Fruit fly (Drosophila melanogaster) whole organism, embryonic: Measurements from ENCODE around the gene Osbp.
A peak's percentile ranks its signal among the peaks of the same experiment; 100 is the strongest.

Experiments used
- B-H2 ChIP-seq: fragments of 200-800 bp; sonication (Bioruptor generic); optimal IDR thresholded peaks from 2 replicates; lab custom pipeline; 2018; ENCODE audit warnings: missing biosample characterization, mild to moderate bottlenecking, missing genetic modification characterization
- Bgb ChIP-seq: fragments of 200-800 bp; sonication (Bioruptor generic); IDR thresholded peaks from 2 replicates; pipeline ENCODE4 v1.3.6; 2022; ENCODE audit warnings: missing biosample characterization, missing genetic modification characterization; ENCODE audit not compliant: partially characterized antibody
- C15 ChIP-seq: fragments of 200-800 bp; sonication (Bioruptor generic); IDR thresholded peaks from 3 replicates; pipeline ENCODE4 v1.3.6; 2022; ENCODE audit warnings: missing biosample characterization, missing genetic modification characterization
- CG10654 ChIP-seq: fragments of 200-800 bp; sonication (Bioruptor generic); optimal IDR thresholded peaks from 2 replicates; lab custom pipeline; 2016; ENCODE audit warnings: missing biosample characterization, missing genetic modification characterization
- CG13287 ChIP-seq: fragments of 200-800 bp; sonication (Bioruptor generic); IDR thresholded peaks from 2 replicates; pipeline ENCODE4 v1.3.6; 2022; ENCODE audit warnings: missing biosample characterization, missing genetic modification characterization; ENCODE audit not compliant: partially characterized antibody
- CG15514 ChIP-seq: fragments of 200-800 bp; sonication (Bioruptor generic); optimal IDR thresholded peaks from 3 replicates; lab custom pipeline; 2017; ENCODE audit warnings: missing biosample characterization, missing genetic modification characterization, mild to moderate bottlenecking, moderate library complexity, missing genetic modification reagents
- CG16813 ChIP-seq: fragments of 200-800 bp; sonication (Bioruptor generic); IDR thresholded peaks from 3 replicates; pipeline ENCODE4 v1.3.6; 2022; ENCODE audit warnings: missing biosample characterization, missing genetic modification characterization; ENCODE audit not compliant: partially characterized antibody
- CG17829 ChIP-seq: fragments of 200-800 bp; optimal IDR thresholded peaks from 2 replicates; lab custom pipeline; 2019; ENCODE audit warnings: missing biosample characterization, mild to moderate bottlenecking, missing genetic modification characterization, moderate library complexity
- CG2116 ChIP-seq: fragments of 200-800 bp; sonication (Bioruptor generic); optimal IDR thresholded peaks from 3 replicates; lab custom pipeline; 2018; ENCODE audit warnings: missing biosample characterization, mild to moderate bottlenecking, missing genetic modification characterization
- CG34376 ChIP-seq: fragments of 200-800 bp; sonication (Bioruptor generic); optimal IDR thresholded peaks from 2 replicates; lab custom pipeline; 2018; ENCODE audit warnings: missing biosample characterization, mild to moderate bottlenecking, missing genetic modification characterization
- CG42726 ChIP-seq: fragments of 200-800 bp; sonication (Bioruptor generic); IDR thresholded peaks from 2 replicates; pipeline ENCODE4 v1.3.6; 2022; ENCODE audit warnings: missing biosample characterization, missing genetic modification characterization; ENCODE audit not compliant: partially characterized antibody
- CG4617 ChIP-seq: fragments of 200-800 bp; sonication (Bioruptor generic); optimal IDR thresholded peaks from 3 replicates; lab custom pipeline; 2016; ENCODE audit warnings: missing biosample characterization, missing genetic modification characterization, borderline replicate concordance
- CG7963 ChIP-seq: fragments of 200-800 bp; sonication (Bioruptor generic); IDR thresholded peaks from 3 replicates; pipeline ENCODE4 v1.3.6; 2022; ENCODE audit warnings: missing biosample characterization, missing genetic modification characterization; ENCODE audit not compliant: partially characterized antibody
- CoRest ChIP-seq: fragments of 200-800 bp; sonication (Bioruptor generic); optimal IDR thresholded peaks from 3 replicates; lab custom pipeline; 2018; ENCODE audit warnings: missing biosample characterization, mild to moderate bottlenecking, missing genetic modification characterization, moderate library complexity
- Dll ChIP-seq: fragments of 200-800 bp; sonication (Bioruptor generic); IDR thresholded peaks from 4 replicates; pipeline ENCODE4 v1.3.6; 2022; ENCODE audit warnings: missing biosample characterization, missing genetic modification characterization; ENCODE audit not compliant: partially characterized antibody
- E2f2 ChIP-seq: fragments of 200-800 bp; sonication (Bioruptor generic); IDR thresholded peaks from 2 replicates; pipeline ENCODE4 v1.3.6; 2022; ENCODE audit warnings: missing biosample characterization, missing genetic modification characterization
- Ets97D ChIP-seq: fragments of 200-800 bp; sonication (Bioruptor generic); optimal IDR thresholded peaks from 3 replicates; lab custom pipeline; 2016; ENCODE audit warnings: missing biosample characterization, missing genetic modification characterization
- HHEX ChIP-seq: fragments of 200-800 bp; sonication (Bioruptor generic); optimal IDR thresholded peaks from 3 replicates; lab custom pipeline; 2017; ENCODE audit warnings: missing biosample characterization, mild to moderate bottlenecking, missing genetic modification characterization, missing genetic modification reagents
- HmgZ ChIP-seq: fragments of 200-800 bp; sonication (Bioruptor generic); optimal IDR thresholded peaks from 2 replicates; lab custom pipeline; 2018; ENCODE audit warnings: missing biosample characterization, mild to moderate bottlenecking, missing genetic modification characterization
- Hmx ChIP-seq: fragments of 200-800 bp; sonication (Bioruptor generic); optimal IDR thresholded peaks from 2 replicates; lab custom pipeline; 2016; ENCODE audit warnings: missing biosample characterization, missing genetic modification characterization
- MBD-R2 ChIP-seq: fragments of 200-800 bp; sonication (Bioruptor generic); IDR thresholded peaks from 2 replicates; pipeline ENCODE4 v1.3.6; 2022; ENCODE audit warnings: missing biosample characterization, missing genetic modification characterization
- Nf-YC ChIP-seq: fragments of 200-800 bp; optimal IDR thresholded peaks from 3 replicates; lab custom pipeline; 2019; ENCODE audit warnings: missing biosample characterization, mild to moderate bottlenecking, missing genetic modification characterization, moderate library complexity
- NfI ChIP-seq: fragments of 200-800 bp; sonication (Bioruptor generic); optimal IDR thresholded peaks from 3 replicates; lab custom pipeline; 2018; ENCODE audit warnings: missing biosample characterization, mild to moderate bottlenecking, missing genetic modification characterization, moderate library complexity
- Rfx ChIP-seq: fragments of 200-800 bp; sonication (Bioruptor generic); IDR thresholded peaks from 2 replicates; pipeline ENCODE4 v1.3.6; 2022; ENCODE audit warnings: missing biosample characterization, missing genetic modification characterization
- Scr ChIP-seq: fragments of 200-800 bp; sonication (Bioruptor generic); IDR thresholded peaks from 2 replicates; pipeline ENCODE4 v1.3.6; 2022; ENCODE audit warnings: missing biosample characterization, missing genetic modification characterization; ENCODE audit not compliant: partially characterized antibody
- Sry-δ ChIP-seq: fragments of 200-800 bp; sonication (Bioruptor generic); optimal IDR thresholded peaks from 2 replicates; lab custom pipeline; 2016; ENCODE audit warnings: missing biosample characterization, missing genetic modification characterization
- YL-1 ChIP-seq: fragments of 200-800 bp; sonication (Bioruptor generic); optimal IDR thresholded peaks from 3 replicates; lab custom pipeline; 2017; ENCODE audit warnings: missing biosample characterization, mild to moderate bottlenecking, missing genetic modification characterization
- amos ChIP-seq: fragments of 200-800 bp; sonication (Bioruptor generic); IDR thresholded peaks from 2 replicates; pipeline ENCODE4 v1.3.6; 2022; ENCODE audit warnings: missing biosample characterization, missing genetic modification characterization; ENCODE audit not compliant: partially characterized antibody
- ato ChIP-seq: fragments of 200-800 bp; sonication (Bioruptor generic); IDR thresholded peaks from 2 replicates; pipeline ENCODE4 v1.3.6; 2022; ENCODE audit warnings: missing biosample characterization, missing genetic modification characterization; ENCODE audit not compliant: partially characterized antibody
- bbx ChIP-seq: fragments of 200-800 bp; sonication (Bioruptor generic); IDR thresholded peaks from 2 replicates; pipeline ENCODE4 v1.3.6; 2022; ENCODE audit warnings: missing biosample characterization, missing genetic modification characterization; ENCODE audit not compliant: partially characterized antibody
- chinmo ChIP-seq: fragments of 200-800 bp; sonication (Bioruptor generic); IDR thresholded peaks from 4 replicates; pipeline ENCODE4 v1.3.6; 2022; ENCODE audit warnings: missing biosample characterization, missing genetic modification characterization; ENCODE audit not compliant: partially characterized antibody
- dan ChIP-seq: fragments of 200-800 bp; sonication (Bioruptor generic); IDR thresholded peaks from 2 replicates; pipeline ENCODE4 v1.3.6; 2022; ENCODE audit warnings: missing biosample characterization, missing genetic modification characterization
- dati ChIP-seq: fragments of 200-800 bp; sonication (Bioruptor generic); IDR thresholded peaks from 2 replicates; pipeline ENCODE4 v1.3.6; 2022; ENCODE audit warnings: missing biosample characterization, missing genetic modification characterization
- ems ChIP-seq: fragments of 200-800 bp; sonication (Bioruptor generic); optimal IDR thresholded peaks from 3 replicates; lab custom pipeline; 2016; ENCODE audit warnings: missing biosample characterization, missing genetic modification characterization
- knrl ChIP-seq: fragments of 200-800 bp; sonication (Bioruptor generic); IDR thresholded peaks from 3 replicates; pipeline ENCODE4 v1.3.6; 2022; ENCODE audit warnings: missing biosample characterization, missing genetic modification characterization; ENCODE audit not compliant: partially characterized antibody
- nerfin-1 ChIP-seq: fragments of 200-800 bp; sonication (Bioruptor generic); optimal IDR thresholded peaks from 3 replicates; lab custom pipeline; 2019; ENCODE audit warnings: missing biosample characterization, mild to moderate bottlenecking, missing genetic modification characterization, moderate library complexity
- onecut ChIP-seq: fragments of 200-800 bp; sonication (Bioruptor generic); IDR thresholded peaks from 2 replicates; pipeline ENCODE4 v1.3.6; 2022; ENCODE audit warnings: missing biosample characterization, missing genetic modification characterization
- pan ChIP-seq, 4 experiments: fragments of >200 bp in 3 of 4; fragments of 200-800 bp in 1 of 4; sonication (Bioruptor generic) in 1 of 4; optimal IDR thresholded peaks in 3 of 4; IDR thresholded peaks in 1 of 4; 2 replicates each; pipeline versions ENCODE4 v1.3.6 to Lab custom; 2017 to 2022; ENCODE audit warnings: missing biosample characterization in 2 of 4, missing genetic modification characterization in 2 of 4, mixed read lengths in 1 of 4
- pzg ChIP-seq: fragments of 200-800 bp; sonication (Bioruptor generic); optimal IDR thresholded peaks from 3 replicates; lab custom pipeline; 2018; ENCODE audit warnings: missing biosample characterization, mild to moderate bottlenecking, missing genetic modification characterization, moderate library complexity
- row ChIP-seq: fragments of 200-800 bp; sonication (Bioruptor generic); IDR thresholded peaks from 3 replicates; pipeline ENCODE4 v1.3.6; 2022; ENCODE audit warnings: missing biosample characterization, missing genetic modification characterization
- sima ChIP-seq: fragments of 200-800 bp; sonication (Bioruptor generic); optimal IDR thresholded peaks from 2 replicates; lab custom pipeline; 2016; ENCODE audit warnings: missing biosample characterization, missing genetic modification characterization
- slou ChIP-seq: fragments of 200-800 bp; sonication (Bioruptor generic); optimal IDR thresholded peaks from 3 replicates; lab custom pipeline; 2016; ENCODE audit warnings: missing biosample characterization, missing genetic modification characterization
- sna ChIP-seq: fragments of 200-800 bp; sonication (Bioruptor generic); IDR thresholded peaks from 2 replicates; pipeline ENCODE4 v1.3.6; 2022; ENCODE audit warnings: missing biosample characterization, missing genetic modification characterization; ENCODE audit not compliant: partially characterized antibody
- sob ChIP-seq: fragments of 200-800 bp; sonication (Bioruptor generic); IDR thresholded peaks from 2 replicates; pipeline ENCODE4 v1.3.6; 2022; ENCODE audit warnings: missing biosample characterization, missing genetic modification characterization
- stwl ChIP-seq: fragments of 200-800 bp; sonication (Bioruptor generic); optimal IDR thresholded peaks from 3 replicates; lab custom pipeline; 2018; ENCODE audit warnings: missing biosample characterization, mild to moderate bottlenecking, missing genetic modification characterization, moderate library complexity
- unc-4 ChIP-seq: fragments of 200-800 bp; sonication (Bioruptor generic); IDR thresholded peaks from 2 replicates; pipeline ENCODE4 v1.3.6; 2022; ENCODE audit warnings: missing biosample characterization, missing genetic modification characterization; ENCODE audit not compliant: partially characterized antibody
- wek ChIP-seq: fragments of 200-800 bp; sonication (Bioruptor generic); optimal IDR thresholded peaks from 3 replicates; lab custom pipeline; 2018; ENCODE audit warnings: missing biosample characterization, mild to moderate bottlenecking, missing genetic modification characterization, moderate library complexity

Gene Osbp

DNA sequence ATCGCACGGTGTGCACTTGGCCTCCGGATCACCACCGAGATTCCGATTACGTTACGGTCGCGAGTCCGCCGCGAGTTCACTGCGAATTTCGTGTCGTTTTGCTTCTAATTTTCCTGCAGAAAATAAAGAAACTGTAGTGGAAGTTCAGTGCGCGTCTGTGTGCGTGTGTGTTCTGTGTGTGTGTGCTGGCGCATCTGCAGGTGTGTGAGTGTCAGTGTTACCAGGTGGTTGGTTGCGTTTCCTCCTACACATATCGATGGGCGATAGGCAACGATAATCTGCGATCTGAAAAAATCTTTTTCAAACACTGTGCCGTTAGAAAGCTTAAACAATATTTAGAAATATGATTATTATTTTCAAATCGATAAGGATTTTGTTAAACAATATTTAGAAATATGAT, at the start of gene Osbp:
Osbp (minus strand) TSS at position 174 of the 400 bp plus-strand sequence.
- no peak for TF ChIP-seq dan (GFP tag; lab: Robert Waterston, UW)
- TF ChIP-seq knrl (GFP tag; lab: Robert Waterston, UW): peak; percentile 55
- peak; percentile 85 for TF ChIP-seq pzg (GFP tag; lab: Kevin White, UChicago)
- peak; percentile 6; the same call in 1 of the 2 replicates for TF ChIP-seq sob (GFP tag; lab: Robert Waterston, UW)
- no peak for TF ChIP-seq HHEX (GFP tag; lab: Kevin White, UChicago)
- TF ChIP-seq ems (GFP tag; lab: Kevin White, UChicago): no peak
- peak; percentile 78 for TF ChIP-seq stwl
- peak; percentile 77 for TF ChIP-seq Bgb (GFP tag; lab: Robert Waterston, UW)
- TF ChIP-seq MBD-R2 (GFP tag; lab: Robert Waterston, UW): peak; percentile 81
- TF ChIP-seq sna (GFP tag; lab: Robert Waterston, UW): peak; percentile 41; the same call in 1 of the 2 replicates
- TF ChIP-seq dati: no peak
- peak; percentile 58; the same call in 1 of the 2 replicates for TF ChIP-seq ato (GFP tag; lab: Robert Waterston, UW)
- TF ChIP-seq slou (GFP tag; lab: Kevin White, UChicago): no peak
- no peak for TF ChIP-seq Hmx (GFP tag; lab: Kevin White, UChicago)
- peak; percentile 68; the same call in 1 of the 4 replicates for TF ChIP-seq chinmo
- peak; percentile 36 for TF ChIP-seq CG17829 (tag; lab: Kevin White, UChicago)
- peak; percentile 65 for TF ChIP-seq B-H2 (GFP tag; lab: Kevin White, UChicago)
- peak; percentile 57 for TF ChIP-seq CG4617 (GFP tag; lab: Kevin White, UChicago)
- TF ChIP-seq HmgZ: peak; percentile 76
- peak; percentile 58 for TF ChIP-seq CoRest
- peak; percentile 53 for TF ChIP-seq Rfx (GFP tag; lab: Robert Waterston, UW)
- TF ChIP-seq pan (optimal IDR thresholded peaks at IDR 0.05; lab: Kevin White, UChicago): no peak
- peak in 1 of 2 experiments; percentile 45 for TF ChIP-seq pan (GFP tag; optimal IDR thresholded peaks at IDR 0.05 in 1 of 2, IDR thresholded peaks at IDR 0.05 in 1 of 2)
- TF ChIP-seq row (GFP tag; lab: Robert Waterston, UW): peak; percentile 41; the same call in 2 of the 3 replicates
- peak; percentile 19 for TF ChIP-seq CG34376 (GFP tag; lab: Kevin White, UChicago)
- TF ChIP-seq Scr (GFP tag; lab: Robert Waterston, UW): peak; percentile 57
- TF ChIP-seq onecut (GFP tag; lab: Robert Waterston, UW): no peak
- TF ChIP-seq amos: peak; percentile 70
- TF ChIP-seq Sry-δ: peak; percentile 51
- TF ChIP-seq CG10654 (GFP tag; lab: Kevin White, UChicago): no peak
- peak; percentile 60 for TF ChIP-seq Ets97D
- TF ChIP-seq unc-4 (GFP tag; lab: Robert Waterston, UW): peak; percentile 45
- TF ChIP-seq NfI: peak; percentile 32
- peak; percentile 6 for TF ChIP-seq nerfin-1 (tag; lab: Kevin White, UChicago)
- TF ChIP-seq CG2116 (GFP tag; lab: Kevin White, UChicago): peak; percentile 71
- TF ChIP-seq E2f2 (GFP tag; lab: Robert Waterston, UW): peak; percentile 88
- peak; percentile 70 for TF ChIP-seq CG42726 (GFP tag; lab: Robert Waterston, UW)
- peak; percentile 59; the same call in 1 of the 3 replicates for TF ChIP-seq CG7963
- TF ChIP-seq Nf-YC (tag; lab: Kevin White, UChicago): peak; percentile 93
- peak; percentile 72 for TF ChIP-seq bbx (GFP tag; lab: Robert Waterston, UW)
- peak; percentile 86 for TF ChIP-seq YL-1
- no peak for TF ChIP-seq wek (GFP tag; lab: Kevin White, UChicago)
- TF ChIP-seq sima (GFP tag; lab: Kevin White, UChicago): no peak
- peak; percentile 62 for TF ChIP-seq CG16813 (GFP tag; lab: Robert Waterston, UW)
- peak; percentile 71 for TF ChIP-seq CG15514 (GFP tag; lab: Kevin White, UChicago)
- TF ChIP-seq C15 (GFP tag; lab: Robert Waterston, UW): no peak
- TF ChIP-seq Dll (GFP tag; lab: Robert Waterston, UW): peak; percentile 58; the same call in 2 of the 4 replicates
- TF ChIP-seq CG13287 (GFP tag; lab: Robert Waterston, UW): peak; percentile 73
